Fruit fly (Drosophila melanogaster) whole organism, embryonic: Measurements from ENCODE around the gene RfC4.

ENCODE experiments used
- CG10462 ChIP-seq: fragments of 200-800 bp; sonication (Bioruptor generic); optimal IDR thresholded peaks from 2 replicates; lab custom pipeline; 2016; ENCODE audit warnings: missing biosample characterization, missing genetic modification characterization
- CG11398 ChIP-seq: fragments of 200-800 bp; sonication (Bioruptor generic); optimal IDR thresholded peaks from 2 replicates; lab custom pipeline; 2016; ENCODE audit warnings: missing biosample characterization, missing genetic modification characterization
- CG11723 ChIP-seq: fragments of 200-800 bp; sonication (Bioruptor generic); optimal IDR thresholded peaks from 2 replicates; lab custom pipeline; 2017; ENCODE audit warnings: missing biosample characterization, mild to moderate bottlenecking, missing genetic modification characterization
- CG13894 ChIP-seq: fragments of 200-800 bp; sonication (Bioruptor generic); optimal IDR thresholded peaks from 3 replicates; lab custom pipeline; 2018; ENCODE audit warnings: missing biosample characterization, mild to moderate bottlenecking, missing genetic modification characterization, moderate library complexity
- CG14667 ChIP-seq: fragments of 200-800 bp; sonication (Bioruptor generic); IDR thresholded peaks from 2 replicates; pipeline ENCODE4 v1.3.6; 2022; ENCODE audit warnings: missing biosample characterization, missing genetic modification characterization
- CG1792 ChIP-seq: fragments of 200-800 bp; sonication (Bioruptor generic); optimal IDR thresholded peaks from 2 replicates; lab custom pipeline; 2016; ENCODE audit warnings: missing biosample characterization, missing genetic modification characterization
- CG2129 ChIP-seq: fragments of 200-800 bp; sonication (Bioruptor generic); IDR thresholded peaks from 2 replicates; pipeline ENCODE4 v1.3.6; 2022; ENCODE audit warnings: missing biosample characterization, missing genetic modification characterization; ENCODE audit not compliant: partially characterized antibody
- CG2199 ChIP-seq: fragments of 200-800 bp; sonication (Bioruptor generic); IDR thresholded peaks from 3 replicates; pipeline ENCODE4 v1.3.6; 2022; ENCODE audit warnings: missing biosample characterization, missing genetic modification characterization
- CG3407 ChIP-seq: fragments of 200-800 bp; sonication (Bioruptor generic); optimal IDR thresholded peaks from 2 replicates; lab custom pipeline; 2018; ENCODE audit warnings: missing biosample characterization, mild to moderate bottlenecking, missing genetic modification characterization
- CG3847 ChIP-seq: fragments of 200-800 bp; sonication (Bioruptor generic); IDR thresholded peaks from 2 replicates; pipeline ENCODE4 v1.3.6; 2022; ENCODE audit warnings: missing biosample characterization, missing genetic modification characterization
- CG5953 ChIP-seq: fragments of 200-800 bp; sonication (Bioruptor generic); IDR thresholded peaks from 2 replicates; pipeline ENCODE4 v1.3.6; 2022; ENCODE audit warnings: missing biosample characterization, missing genetic modification characterization
- CG6254 ChIP-seq: fragments of 200-800 bp; sonication (Bioruptor generic); optimal IDR thresholded peaks from 3 replicates; lab custom pipeline; 2017; ENCODE audit warnings: mild to moderate bottlenecking, missing biosample characterization, missing genetic modification reagents, missing genetic modification characterization
- CG6272 ChIP-seq: fragments of 200-800 bp; sonication (Bioruptor generic); IDR thresholded peaks from 2 replicates; pipeline ENCODE4 v1.3.6; 2022; ENCODE audit warnings: missing biosample characterization, missing genetic modification characterization
- CG7839 ChIP-seq: fragments of 200-800 bp; sonication (Bioruptor generic); optimal IDR thresholded peaks from 3 replicates; lab custom pipeline; 2018; ENCODE audit warnings: missing biosample characterization, mild to moderate bottlenecking, missing genetic modification characterization, moderate library complexity
- CG7928 ChIP-seq: fragments of 200-800 bp; sonication (Bioruptor generic); optimal IDR thresholded peaks from 2 replicates; lab custom pipeline; 2017; ENCODE audit warnings: missing biosample characterization, mild to moderate bottlenecking, missing genetic modification characterization
- CG8944 ChIP-seq: fragments of 200-800 bp; sonication (Bioruptor generic); optimal IDR thresholded peaks from 3 replicates; lab custom pipeline; 2016; ENCODE audit warnings: missing biosample characterization, missing genetic modification characterization
- CG9817 ChIP-seq: fragments of 200-800 bp; sonication (Bioruptor generic); optimal IDR thresholded peaks from 2 replicates; lab custom pipeline; 2018; ENCODE audit warnings: missing biosample characterization, mild to moderate bottlenecking, missing genetic modification characterization, moderate library complexity
- Camta ChIP-seq: fragments of 200-800 bp; sonication (Bioruptor generic); optimal IDR thresholded peaks from 2 replicates; lab custom pipeline; 2016; ENCODE audit warnings: missing biosample characterization, missing genetic modification characterization
- CoRest ChIP-seq: fragments of 200-800 bp; sonication (Bioruptor generic); optimal IDR thresholded peaks from 3 replicates; lab custom pipeline; 2018; ENCODE audit warnings: missing biosample characterization, mild to moderate bottlenecking, missing genetic modification characterization, moderate library complexity
- D ChIP-seq, 2 experiments: fragments of 200-800 bp in 1 of 2; fragments of >200 bp in 1 of 2; sonication (Bioruptor generic) in 1 of 2; optimal IDR thresholded peaks; 2 replicates in 1 of 2; 3 replicates in 1 of 2; lab custom pipeline; 2017; ENCODE audit warnings: mild to moderate bottlenecking in 1 of 2, missing biosample characterization in 1 of 2, missing genetic modification characterization in 1 of 2, missing genetic modification reagents in 1 of 2
- Dfd ChIP-seq, 2 experiments: fragments of >200 bp; optimal IDR thresholded peaks; 2 replicates each; lab custom pipeline; 2017; ENCODE audit warnings: missing biosample characterization in 2 of 2, missing genetic modification characterization in 2 of 2
- Doc2 ChIP-seq: fragments of 200-800 bp; sonication (Bioruptor generic); IDR thresholded peaks from 2 replicates; pipeline ENCODE4 v1.3.6; 2022; ENCODE audit warnings: missing biosample characterization, missing genetic modification characterization
- ERR ChIP-seq: fragments of 200-800 bp; sonication (Bioruptor generic); optimal IDR thresholded peaks from 2 replicates; lab custom pipeline; 2016; ENCODE audit warnings: missing biosample characterization, missing genetic modification characterization
- HHEX ChIP-seq: fragments of 200-800 bp; sonication (Bioruptor generic); optimal IDR thresholded peaks from 3 replicates; lab custom pipeline; 2017; ENCODE audit warnings: missing biosample characterization, mild to moderate bottlenecking, missing genetic modification characterization, missing genetic modification reagents
- HmgZ ChIP-seq: fragments of 200-800 bp; sonication (Bioruptor generic); optimal IDR thresholded peaks from 2 replicates; lab custom pipeline; 2018; ENCODE audit warnings: missing biosample characterization, mild to moderate bottlenecking, missing genetic modification characterization
- Hr39 ChIP-seq: fragments of >200 bp; optimal IDR thresholded peaks from 2 replicates; lab custom pipeline; 2017
- Mad ChIP-seq: fragments of 200-800 bp; sonication (Bioruptor generic); optimal IDR thresholded peaks from 2 replicates; lab custom pipeline; 2016; ENCODE audit warnings: missing biosample characterization, missing genetic modification characterization
- Max ChIP-seq: fragments of 200-800 bp; sonication (Bioruptor generic); optimal IDR thresholded peaks from 2 replicates; lab custom pipeline; 2016; ENCODE audit warnings: missing biosample characterization, mild to moderate bottlenecking, missing genetic modification characterization
- NK7.1 ChIP-seq: fragments of 200-800 bp; sonication (Bioruptor generic); optimal IDR thresholded peaks from 3 replicates; lab custom pipeline; 2016; ENCODE audit warnings: missing biosample characterization, missing genetic modification characterization
- PHDP ChIP-seq: fragments of 200-800 bp; sonication (Bioruptor generic); optimal IDR thresholded peaks from 3 replicates; lab custom pipeline; 2018; ENCODE audit warnings: missing biosample characterization, mild to moderate bottlenecking, missing genetic modification characterization, moderate library complexity
- Sry-δ ChIP-seq: fragments of 200-800 bp; sonication (Bioruptor generic); optimal IDR thresholded peaks from 2 replicates; lab custom pipeline; 2016; ENCODE audit warnings: missing biosample characterization, missing genetic modification characterization
- ap ChIP-seq: fragments of 200-800 bp; sonication (Bioruptor generic); IDR thresholded peaks from 2 replicates; pipeline ENCODE4 v1.3.6; 2022; ENCODE audit warnings: missing biosample characterization, missing genetic modification characterization
- ato ChIP-seq: fragments of 200-800 bp; sonication (Bioruptor generic); IDR thresholded peaks from 2 replicates; pipeline ENCODE4 v1.3.6; 2022; ENCODE audit warnings: missing biosample characterization, missing genetic modification characterization; ENCODE audit not compliant: partially characterized antibody
- chm ChIP-seq: fragments of 200-800 bp; sonication (Bioruptor generic); IDR thresholded peaks from 2 replicates; pipeline ENCODE4 v1.3.6; 2022; ENCODE audit warnings: missing biosample characterization, missing genetic modification characterization
- ci ChIP-seq: fragments of 200-800 bp; sonication (Bioruptor generic); IDR thresholded peaks from 3 replicates; pipeline ENCODE4 v1.3.6; 2022; ENCODE audit warnings: missing biosample characterization, missing genetic modification characterization
- danr ChIP-seq: fragments of 200-800 bp; sonication (Bioruptor generic); IDR thresholded peaks from 2 replicates; pipeline ENCODE4 v1.3.6; 2022; ENCODE audit warnings: missing biosample characterization, missing genetic modification characterization
- eyg ChIP-seq: fragments of 200-800 bp; sonication (Bioruptor generic); optimal IDR thresholded peaks from 3 replicates; lab custom pipeline; 2016; ENCODE audit warnings: missing biosample characterization, missing genetic modification characterization
- ftz-f1 ChIP-seq: fragments of 200-800 bp; sonication (Bioruptor generic); optimal IDR thresholded peaks from 2 replicates; lab custom pipeline; 2016; ENCODE audit warnings: missing biosample characterization, missing genetic modification characterization
- gcm2 ChIP-seq: fragments of 200-800 bp; sonication (Bioruptor generic); optimal IDR thresholded peaks from 2 replicates; lab custom pipeline; 2016; ENCODE audit warnings: missing biosample characterization, missing genetic modification characterization
- klu ChIP-seq: fragments of 200-800 bp; sonication (Bioruptor generic); IDR thresholded peaks from 2 replicates; pipeline ENCODE4 v1.3.6; 2022; ENCODE audit warnings: missing biosample characterization, missing genetic modification characterization
- lab ChIP-seq: fragments of 200-800 bp; sonication (Bioruptor generic); optimal IDR thresholded peaks from 3 replicates; lab custom pipeline; 2017; ENCODE audit warnings: missing biosample characterization, missing genetic modification characterization, mild to moderate bottlenecking, moderate library complexity, missing genetic modification reagents
- luna ChIP-seq: fragments of 200-800 bp; sonication (Bioruptor generic); optimal IDR thresholded peaks from 2 replicates; lab custom pipeline; 2016; ENCODE audit warnings: missing biosample characterization, missing genetic modification characterization
- nom ChIP-seq: fragments of 200-800 bp; sonication (Bioruptor generic); optimal IDR thresholded peaks from 2 replicates; lab custom pipeline; 2017; ENCODE audit warnings: missing biosample characterization, missing genetic modification characterization, mild to moderate bottlenecking, moderate library complexity, missing genetic modification reagents
- onecut ChIP-seq: fragments of 200-800 bp; sonication (Bioruptor generic); IDR thresholded peaks from 2 replicates; pipeline ENCODE4 v1.3.6; 2022; ENCODE audit warnings: missing biosample characterization, missing genetic modification characterization
- p53 ChIP-seq: fragments of 200-800 bp; sonication (Bioruptor generic); optimal IDR thresholded peaks from 2 replicates; lab custom pipeline; 2016; ENCODE audit warnings: missing biosample characterization, missing genetic modification characterization
- pzg ChIP-seq: fragments of 200-800 bp; sonication (Bioruptor generic); optimal IDR thresholded peaks from 3 replicates; lab custom pipeline; 2018; ENCODE audit warnings: missing biosample characterization, mild to moderate bottlenecking, missing genetic modification characterization, moderate library complexity
- salm ChIP-seq: fragments of 200-800 bp; sonication (Bioruptor generic); optimal IDR thresholded peaks from 2 replicates; lab custom pipeline; 2018; ENCODE audit warnings: missing biosample characterization, mild to moderate bottlenecking, missing genetic modification characterization
- sr ChIP-seq: fragments of 200-800 bp; sonication (Bioruptor generic); IDR thresholded peaks from 3 replicates; pipeline ENCODE4 v1.3.6; 2022; ENCODE audit warnings: missing biosample characterization, missing genetic modification characterization
- vfl ChIP-seq: fragments of 200-800 bp; sonication (Bioruptor generic); optimal IDR thresholded peaks from 2 replicates; lab custom pipeline; 2016; ENCODE audit warnings: missing biosample characterization, missing genetic modification characterization

RfC4 gene

DNA sequence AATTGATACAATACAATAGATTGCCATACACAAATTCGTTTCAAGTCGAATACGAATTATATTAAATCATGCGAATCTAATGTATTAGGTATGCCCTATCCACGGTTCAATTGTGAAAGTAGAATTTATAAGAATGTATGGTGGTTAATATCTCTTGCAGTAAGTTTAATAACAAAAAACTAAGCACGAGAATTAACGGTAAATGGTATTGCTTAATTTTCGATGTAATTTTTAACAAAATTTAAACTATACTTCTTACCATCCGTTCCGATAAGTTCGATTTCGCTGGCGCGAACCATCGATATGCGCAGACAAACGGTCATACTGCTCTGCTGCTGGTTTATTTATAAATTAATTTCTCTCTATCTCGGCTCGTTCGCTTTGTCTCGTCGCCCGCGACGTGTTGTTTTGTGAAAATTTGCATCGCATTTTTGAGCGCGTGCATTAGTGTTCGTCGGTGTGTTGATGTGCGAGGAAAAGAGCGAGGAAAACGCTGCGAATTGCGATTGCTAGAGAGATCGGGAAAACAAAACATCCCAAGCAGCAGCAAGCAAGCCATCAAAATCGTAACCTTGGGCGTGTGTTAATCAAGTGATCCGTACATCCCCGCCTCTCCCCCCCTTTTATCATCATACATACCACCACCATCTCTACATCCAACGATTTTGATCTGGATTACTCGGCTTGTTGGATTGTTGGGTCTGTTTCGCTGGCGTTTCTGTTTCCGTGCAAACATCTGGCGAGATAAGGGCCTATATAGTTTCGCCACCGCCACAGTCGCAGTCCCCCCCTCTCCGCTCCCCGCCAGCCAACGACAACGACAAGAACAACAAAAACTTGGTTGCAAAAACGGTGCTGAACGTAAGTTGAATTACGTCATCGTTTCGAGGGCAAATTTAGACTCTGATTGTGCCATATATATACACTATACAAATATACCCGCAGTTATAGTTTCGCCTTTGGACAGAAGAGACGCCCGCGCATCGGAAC is 32.3 kb downstream of the RfC4 start, which contains the start of gene Fit1 (continued):
- TF ChIP-seq HHEX (peak; percentile 27), CG10462 (no peak), D (optimal IDR thresholded peaks at IDR 0.05; lab: Kevin White, UChicago) (no peak), D (GFP tag; optimal IDR thresholded peaks at IDR 0.05; lab: Kevin White, UChicago) (no peak), Mad (GFP tag; lab: Kevin White, UChicago) (no peak), nom (GFP tag; lab: Kevin White, UChicago) (peak; percentile 46), ftz-f1 (GFP tag; lab: Kevin White, UChicago) (peak; percentile 95), chm (GFP tag; lab: Robert Waterston, UW) (peak; percentile 48; the same call in 1 of the 2 replicates), gcm2 (no peak), pzg (GFP tag; lab: Kevin White, UChicago) (peak; percentile 54), ato (peak; percentile 66), eyg (GFP tag; lab: Kevin White, UChicago) (no peak), danr (GFP tag; lab: Robert Waterston, UW) (no peak), CG9817 (tag; lab: Kevin White, UChicago) (no peak), Sry-δ (GFP tag; lab: Kevin White, UChicago) (no peak), CG13894 (tag; lab: Kevin White, UChicago) (peak; percentile 70), CG3847 (GFP tag; lab: Robert Waterston, UW) (no peak), NK7.1 (GFP tag; lab: Kevin White, UChicago) (no peak), CG11723 (GFP tag; lab: Kevin White, UChicago) (no peak), klu (GFP tag; lab: Robert Waterston, UW) (no peak), CG5953 (GFP tag; lab: Robert Waterston, UW) (no peak), Camta (GFP tag; lab: Kevin White, UChicago) (no peak), luna (no peak), vfl (GFP tag; lab: Kevin White, UChicago) (no peak), CG6272 (GFP tag; lab: Robert Waterston, UW) (no peak), Hr39 (lab: Kevin White, UChicago) (no peak), CG14667 (GFP tag; lab: Robert Waterston, UW) (no peak), Dfd (GFP tag; optimal IDR thresholded peaks at IDR 0.05; lab: Kevin White, UChicago) (no peak), CG7928 (GFP tag; lab: Kevin White, UChicago) (no peak), salm (tag; lab: Kevin White, UChicago) (no peak), sr (GFP tag; lab: Robert Waterston, UW) (no peak), CG2199 (GFP tag; lab: Robert Waterston, UW) (no peak), ERR (no peak), ci (GFP tag; lab: Robert Waterston, UW) (no peak), CG2129 (0 out of 2 replicates have a peak, but pooled peaks have one; percentile 37), CG8944 (GFP tag; lab: Kevin White, UChicago) (no peak), CG3407 (no peak), onecut (GFP tag; lab: Robert Waterston, UW) (no peak), Max (no peak), ap (GFP tag; lab: Robert Waterston, UW) (no peak), PHDP (tag; lab: Kevin White, UChicago) (no peak), Doc2 (GFP tag; lab: Robert Waterston, UW) (no peak), CG1792 (GFP tag; lab: Kevin White, UChicago) (no peak), lab (GFP tag; lab: Kevin White, UChicago) (peak; percentile 59), CG11398 (GFP tag; lab: Kevin White, UChicago) (no peak), p53 (no peak), CG6254 (no peak), HmgZ (no peak), CG7839 (tag; lab: Kevin White, UChicago) (no peak), CoRest (tag; lab: Kevin White, UChicago) (no peak)
